Worm (Caenorhabditis elegans) whole organism, L1 larva: ENCODE data around the gene D1044.1.

Source experiments
- C04F5.9 ChIP-seq: sonication (generic microtip); optimal IDR thresholded peaks from 2 replicates; lab custom pipeline; 2016; ENCODE audit warnings: missing genetic modification characterization, missing compliant biosample characterization
- C16A3.4 ChIP-seq: fragments of 150-350 bp; optimal IDR thresholded peaks from 2 replicates; lab custom pipeline; 2014; ENCODE audit warnings: missing biosample characterization, missing genetic modification characterization
- C34B4.2 ChIP-seq: sonication (generic microtip); optimal IDR thresholded peaks from 2 replicates; lab custom pipeline; 2017; ENCODE audit warnings: mild to moderate bottlenecking, missing genetic modification characterization, missing compliant biosample characterization
- F16B12.6 ChIP-seq: fragments of 150-350 bp; optimal IDR thresholded peaks from 2 replicates; lab custom pipeline; 2014; ENCODE audit warnings: missing biosample characterization, missing genetic modification characterization
- aha-1 ChIP-seq: fragments of 150-350 bp; optimal IDR thresholded peaks from 2 replicates; lab custom pipeline; 2014; ENCODE audit warnings: missing biosample characterization, missing genetic modification characterization
- alr-1 ChIP-seq: fragments of 200-800 bp; sonication (Bioruptor generic); optimal IDR thresholded peaks from 2 replicates; lab custom pipeline; 2018; ENCODE audit warnings: borderline replicate concordance, mild to moderate bottlenecking, missing genetic modification characterization, missing compliant biosample characterization
- aly-2 ChIP-seq: fragments of 150-350 bp; optimal IDR thresholded peaks from 2 replicates; lab custom pipeline; 2014; ENCODE audit warnings: missing biosample characterization, missing genetic modification characterization
- ceh-63 ChIP-seq: fragments of 200-800 bp; sonication (Bioruptor generic); optimal IDR thresholded peaks from 2 replicates; lab custom pipeline; 2018; ENCODE audit warnings: mild to moderate bottlenecking, missing genetic modification characterization, missing compliant biosample characterization
- dpl-1 ChIP-seq, 3 experiments: fragments of 150-350 bp in 2 of 3; sonication (generic microtip) in 1 of 3; optimal IDR thresholded peaks; 2 replicates each; lab custom pipeline; 2014 to 2017; ENCODE audit warnings: missing biosample characterization in 3 of 3, missing genetic modification characterization in 3 of 3, missing genetic modification reagents in 3 of 3
- efl-1 ChIP-seq, 4 experiments: fragments of 150-350 bp; optimal IDR thresholded peaks in 3 of 4; peaks in 1 of 4; 1 replicate in 1 of 4; 2 replicates in 3 of 4; lab custom pipeline; 2014; ENCODE audit warnings: missing biosample characterization in 2 of 4, missing genetic modification characterization in 2 of 4, missing genetic modification reagents in 2 of 4
- efl-3 ChIP-seq: fragments of 200-800 bp; sonication (Bioruptor generic); optimal IDR thresholded peaks from 2 replicates; lab custom pipeline; 2018; ENCODE audit warnings: mild to moderate bottlenecking, missing genetic modification characterization, missing compliant biosample characterization
- egl-27 ChIP-seq, 2 experiments: fragments of 150-350 bp in 1 of 2; sonication (generic microtip); optimal IDR thresholded peaks; 3 replicates each; lab custom pipeline; 2017 to 2018; ENCODE audit warnings: missing biosample characterization in 2 of 2, missing genetic modification characterization in 2 of 2, missing genetic modification reagents in 2 of 2
- elt-2 ChIP-seq: sonication (generic microtip); optimal IDR thresholded peaks from 2 replicates; lab custom pipeline; 2016; ENCODE audit warnings: missing genetic modification characterization, mild to moderate bottlenecking, inconsistent platforms, missing compliant biosample characterization, missing genetic modification reagents
- fkh-10 ChIP-seq: sonication (generic microtip); optimal IDR thresholded peaks from 2 replicates; lab custom pipeline; 2017; ENCODE audit warnings: missing biosample characterization, missing genetic modification reagents, missing genetic modification characterization
- fkh-8 ChIP-seq: sonication (generic microtip); optimal IDR thresholded peaks from 2 replicates; lab custom pipeline; 2016; ENCODE audit warnings: mild to moderate bottlenecking, missing genetic modification characterization, missing compliant biosample characterization
- hlh-17 ChIP-seq: fragments of 200-800 bp; sonication (Bioruptor generic); optimal IDR thresholded peaks from 2 replicates; lab custom pipeline; 2018; ENCODE audit warnings: missing genetic modification characterization, mild to moderate bottlenecking, missing compliant biosample characterization, moderate library complexity, borderline replicate concordance
- isw-1 ChIP-seq: fragments of 200-800 bp; sonication (Bioruptor generic); IDR thresholded peaks from 2 replicates; pipeline ENCODE4 v1.3.6; 2022; ENCODE audit warnings: missing genetic modification characterization, missing compliant biosample characterization
- jun-1 ChIP-seq: fragments of 150-350 bp; optimal IDR thresholded peaks from 2 replicates; lab custom pipeline; 2014; ENCODE audit warnings: missing biosample characterization, missing genetic modification reagents, missing genetic modification characterization
- lin-14 ChIP-seq: fragments of 200-800 bp; sonication (Bioruptor generic); optimal IDR thresholded peaks from 2 replicates; lab custom pipeline; 2018; ENCODE audit warnings: mild to moderate bottlenecking, missing genetic modification characterization, moderate library complexity, missing compliant biosample characterization
- lin-15B ChIP-seq: fragments of 150-350 bp; sonication (generic microtip); optimal IDR thresholded peaks from 3 replicates; lab custom pipeline; 2014; ENCODE audit warnings: missing biosample characterization, missing genetic modification characterization
- lin-35 ChIP-seq, 2 experiments: fragments of 150-350 bp; optimal IDR thresholded peaks; 2 replicates each; lab custom pipeline; 2014; ENCODE audit warnings: missing biosample characterization in 2 of 2, missing genetic modification characterization in 2 of 2, missing genetic modification reagents in 2 of 2
- lin-39 ChIP-seq: fragments of 150-350 bp; optimal IDR thresholded peaks from 2 replicates; lab custom pipeline; 2014; ENCODE audit warnings: missing biosample characterization, missing genetic modification reagents, missing genetic modification characterization
- mab-9 ChIP-seq: fragments of 200-800 bp; sonication (Bioruptor generic); IDR thresholded peaks from 2 replicates; pipeline ENCODE4 v1.3.6; 2022; ENCODE audit warnings: missing genetic modification reagents, missing genetic modification characterization, missing compliant biosample characterization
- mdl-1 ChIP-seq, 2 experiments: fragments of 150-350 bp; optimal IDR thresholded peaks; 2 replicates each; lab custom pipeline; 2014 to 2017; ENCODE audit warnings: missing biosample characterization in 2 of 2, missing genetic modification characterization in 2 of 2, inconsistent platforms in 1 of 2
- mef-2 ChIP-seq: fragments of 150-350 bp; optimal IDR thresholded peaks from 2 replicates; lab custom pipeline; 2014; ENCODE audit warnings: missing biosample characterization, missing genetic modification characterization
- nhr-20 ChIP-seq: sonication (generic microtip); optimal IDR thresholded peaks from 2 replicates; lab custom pipeline; 2016; ENCODE audit warnings: mild to moderate bottlenecking, missing genetic modification characterization, missing compliant biosample characterization
- nhr-237 ChIP-seq: fragments of 150-350 bp; optimal IDR thresholded peaks from 2 replicates; lab custom pipeline; 2014; ENCODE audit warnings: missing biosample characterization, missing genetic modification characterization
- nhr-71 ChIP-seq: sonication (generic microtip); optimal IDR thresholded peaks from 2 replicates; lab custom pipeline; 2016; ENCODE audit warnings: mild to moderate bottlenecking, missing genetic modification characterization, moderate library complexity, missing compliant biosample characterization
- nhr-76 ChIP-seq: sonication (generic microtip); optimal IDR thresholded peaks from 2 replicates; lab custom pipeline; 2017; ENCODE audit warnings: missing biosample characterization, missing genetic modification characterization
- nhr-84 ChIP-seq: sonication (generic microtip); optimal IDR thresholded peaks from 2 replicates; lab custom pipeline; 2017; ENCODE audit warnings: missing biosample characterization, missing genetic modification characterization
- nhr-85 ChIP-seq: sonication (generic microtip); peaks from one replicate; lab custom pipeline; 2016; ENCODE audit warnings: missing genetic modification characterization, inconsistent platforms, missing compliant biosample characterization
- pax-3 ChIP-seq: fragments of 200-800 bp; sonication (Bioruptor generic); optimal IDR thresholded peaks from 2 replicates; lab custom pipeline; 2018; ENCODE audit warnings: mild to moderate bottlenecking, missing genetic modification characterization, moderate library complexity, missing compliant biosample characterization
- pqm-1 ChIP-seq: sonication (generic microtip); optimal IDR thresholded peaks from 3 replicates; lab custom pipeline; 2017; ENCODE audit warnings: missing biosample characterization, missing genetic modification characterization
- rnt-1 ChIP-seq: sonication (generic microtip); optimal IDR thresholded peaks from 2 replicates; lab custom pipeline; 2016; ENCODE audit warnings: mild to moderate bottlenecking, missing genetic modification characterization, moderate library complexity, missing compliant biosample characterization
- snpc-4 ChIP-seq: fragments of 150-350 bp; optimal IDR thresholded peaks from 2 replicates; lab custom pipeline; 2014; ENCODE audit warnings: missing biosample characterization, missing genetic modification characterization
- snu-23 ChIP-seq: sonication (generic microtip); optimal IDR thresholded peaks from 2 replicates; lab custom pipeline; 2016; ENCODE audit warnings: missing genetic modification characterization, missing compliant biosample characterization
- sox-4 ChIP-seq: sonication (generic microtip); optimal IDR thresholded peaks from 2 replicates; lab custom pipeline; 2016; ENCODE audit warnings: missing genetic modification characterization, missing compliant biosample characterization
- sup-37 ChIP-seq: fragments of 200-800 bp; sonication (Bioruptor generic); optimal IDR thresholded peaks from 2 replicates; lab custom pipeline; 2018; ENCODE audit warnings: mild to moderate bottlenecking, missing genetic modification characterization, missing compliant biosample characterization
- swsn-7 ChIP-seq: sonication (generic microtip); optimal IDR thresholded peaks from 2 replicates; lab custom pipeline; 2016; ENCODE audit warnings: missing genetic modification characterization, missing compliant biosample characterization
- tbx-2 ChIP-seq: sonication (generic microtip); optimal IDR thresholded peaks from 2 replicates; lab custom pipeline; 2016; ENCODE audit warnings: missing genetic modification characterization, missing compliant biosample characterization
- tlp-1 ChIP-seq: fragments of 150-350 bp; optimal IDR thresholded peaks from 2 replicates; lab custom pipeline; 2014; ENCODE audit warnings: missing biosample characterization, missing genetic modification characterization
- unc-30 ChIP-seq: sonication (generic microtip); optimal IDR thresholded peaks from 2 replicates; lab custom pipeline; 2017; ENCODE audit warnings: missing biosample characterization, missing genetic modification characterization
- unc-62 ChIP-seq: fragments of 150-350 bp; optimal IDR thresholded peaks from 2 replicates; lab custom pipeline; 2014; ENCODE audit warnings: missing biosample characterization, missing genetic modification reagents, missing genetic modification characterization
- vab-15 ChIP-seq: sonication (generic microtip); optimal IDR thresholded peaks from 2 replicates; lab custom pipeline; 2017; ENCODE audit warnings: missing genotype, mild to moderate bottlenecking, missing genetic modification characterization, missing compliant biosample characterization
- zag-1 ChIP-seq: fragments of 150-350 bp; optimal IDR thresholded peaks from 2 replicates; lab custom pipeline; 2014; ENCODE audit warnings: missing biosample characterization, missing genetic modification characterization
- zip-4 ChIP-seq: fragments of 200-800 bp; sonication (Bioruptor generic); optimal IDR thresholded peaks from 2 replicates; lab custom pipeline; 2018; ENCODE audit warnings: mild to moderate bottlenecking, missing genetic modification characterization, moderate library complexity, missing compliant biosample characterization
- ztf-11 ChIP-seq, 2 experiments: sonication (generic microtip); optimal IDR thresholded peaks; 2 replicates each; lab custom pipeline; 2016 to 2017; ENCODE audit warnings: missing genetic modification characterization in 2 of 2, missing biosample characterization in 1 of 2, missing compliant biosample characterization in 1 of 2
- ztf-4 ChIP-seq: fragments of 150-350 bp; optimal IDR thresholded peaks from 2 replicates; lab custom pipeline; 2014; ENCODE audit warnings: missing biosample characterization, missing genetic modification characterization

The D1044.1 gene

ce11 chrIII:5543727-5544345 is at the start of gene D1044.1:
Gene D1044.1 (plus strand): TSS chrIII:5544295.
- TF ChIP-seq efl-1 (optimal IDR thresholded peaks at IDR 0.05; lab: Kevin White, UChicago): no peak
- TF ChIP-seq efl-1 (GFP tag; optimal IDR thresholded peaks at IDR 0.05 in 1 of 2; lab: Kevin White, UChicago): peak in 1 of 2 experiments; percentile 24
- no peak for TF ChIP-seq ztf-11 (tag; optimal IDR thresholded peaks at IDR 0.05; lab: Kevin White, UChicago)
- TF ChIP-seq, all 84 proteins: peak for 1

- TF ChIP-seq nhr-20 (tag; lab: Kevin White, UChicago): no peak
- TF ChIP-seq swsn-7 (tag; lab: Kevin White, UChicago): no peak
- TF ChIP-seq nhr-237 (tag; lab: Kevin White, UChicago): no peak
- no peak for TF ChIP-seq unc-62
- no peak for TF ChIP-seq rnt-1 (tag; lab: Kevin White, UChicago)
- no peak for TF ChIP-seq F16B12.6 (tag; lab: Kevin White, UChicago)
- TF ChIP-seq ceh-63 (GFP tag; lab: Kevin White, UChicago): no peak
- no peak for TF ChIP-seq zip-4 (GFP tag; lab: Kevin White, UChicago)
- TF ChIP-seq pax-3: no peak
- TF ChIP-seq nhr-85: no peak
- no peak for TF ChIP-seq mdl-1 (tag; optimal IDR thresholded peaks at IDR 0.05; lab: Kevin White, UChicago)
- no peak for TF ChIP-seq C34B4.2
- TF ChIP-seq lin-35 (GFP tag; optimal IDR thresholded peaks at IDR 0.05; lab: Kevin White, UChicago): no peak
Observed at ce11 chrIII:5495168-5495567, 48.9 kb upstream of the D1044.1 start, which contains the start of gene R02F2.8. Gene R02F2.8 (minus strand): TSS chrIII:5495268.

- peak; percentile 91 to 95 (median 94) for TF ChIP-seq dpl-1 (GFP tag; optimal IDR thresholded peaks at IDR 0.05; lab: Kevin White, UChicago)
- TF ChIP-seq fkh-10: no peak
- peak; percentile 42 for TF ChIP-seq C16A3.4 (tag; lab: Kevin White, UChicago)
- no peak for TF ChIP-seq tlp-1
- TF ChIP-seq jun-1: no peak
- TF ChIP-seq pqm-1 (tag; lab: Kevin White, UChicago): no peak
- TF ChIP-seq aly-2 (tag; lab: Kevin White, UChicago): peak; percentile 13
- TF ChIP-seq nhr-71 (tag; lab: Kevin White, UChicago): peak; percentile 82
- TF ChIP-seq unc-30: no peak
- no peak for TF ChIP-seq ztf-4 (tag; lab: Kevin White, UChicago)
- peak; percentile 5 for TF ChIP-seq C04F5.9
- no peak for TF ChIP-seq nhr-84 (tag; lab: Kevin White, UChicago)
- peak; percentile 32 for TF ChIP-seq lin-15B (tag; lab: Kevin White, UChicago)
- TF ChIP-seq mef-2 (tag; lab: Kevin White, UChicago): no peak
- no peak for TF ChIP-seq nhr-237 (tag; lab: Kevin White, UChicago)
- TF ChIP-seq fkh-8 (tag; lab: Kevin White, UChicago): peak; percentile 41
- TF ChIP-seq isw-1 (GFP tag; lab: Robert Waterston, UW): peak; percentile 54
- TF ChIP-seq tbx-2: peak; percentile 70
- no peak for TF ChIP-seq sox-4 (tag; lab: Kevin White, UChicago)
- peak; percentile 91 to 96 for TF ChIP-seq lin-35 (GFP tag; optimal IDR thresholded peaks at IDR 0.05; lab: Kevin White, UChicago)
- TF ChIP-seq mab-9 (GFP tag; lab: Robert Waterston, UW): no peak
- TF ChIP-seq elt-2 (tag; lab: Kevin White, UChicago): no peak
- no peak for TF ChIP-seq vab-15 (tag; lab: Kevin White, UChicago)
- TF ChIP-seq pax-3: no peak
- TF ChIP-seq lin-39: peak; percentile 16
- no peak for TF ChIP-seq sup-37 (GFP tag; lab: Kevin White, UChicago)
- TF ChIP-seq lin-14 (GFP tag; lab: Kevin White, UChicago): peak; percentile 58
- peak; percentile 75 for TF ChIP-seq nhr-85
- no peak for TF ChIP-seq nhr-76 (tag; lab: Kevin White, UChicago)
- no peak for TF ChIP-seq unc-62
- no peak for TF ChIP-seq efl-3 (GFP tag; lab: Kevin White, UChicago)
- TF ChIP-seq snpc-4 (tag; lab: Kevin White, UChicago): peak; percentile 17
- no peak for TF ChIP-seq alr-1 (tag; lab: Kevin White, UChicago)
- no peak for TF ChIP-seq zag-1 (tag; lab: Kevin White, UChicago)
- TF ChIP-seq hlh-17 (GFP tag; lab: Kevin White, UChicago): no peak
- peak; percentile 74 for TF ChIP-seq snu-23 (GFP tag; lab: Kevin White, UChicago)
- no peak for TF ChIP-seq egl-27 (tag; optimal IDR thresholded peaks at IDR 0.05; lab: Kevin White, UChicago)
- no peak for TF ChIP-seq aha-1 (tag; lab: Kevin White, UChicago)
Observed at ce11 chrIII:5498973-5499372, 45.1 kb upstream of the D1044.1 start, which contains the start of gene R02F2.9. Gene R02F2.9 (plus strand): TSS chrIII:5499190.
